Worm (Caenorhabditis elegans): ENCODE measurements around the gene exc-9.

The exc-9 gene

DNA sequence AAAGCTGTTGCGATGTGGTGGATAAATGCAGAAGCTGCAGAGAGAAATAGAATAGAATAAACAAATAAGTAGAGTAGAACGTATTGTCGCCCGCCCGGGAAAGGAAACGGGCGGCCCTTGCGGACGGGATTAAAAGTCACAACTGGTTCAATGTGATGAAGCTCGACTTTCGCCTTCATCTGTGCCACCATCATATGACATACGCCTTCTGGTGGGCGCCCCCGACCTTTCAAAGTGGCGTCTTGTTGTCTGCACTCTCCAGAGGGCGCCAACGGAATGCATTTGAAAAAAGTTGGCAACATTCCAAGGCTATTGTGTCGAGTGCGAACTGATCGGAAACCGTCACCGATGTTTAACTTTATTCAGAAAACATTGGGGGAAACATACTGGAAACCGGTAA lies 2.5 kb upstream of the exc-9 start:
- TF ChIP-seq mep-1 (tag; optimal IDR thresholded peaks at IDR 0.05) (no peak), sem-2 (GFP tag; optimal IDR thresholded peaks at IDR 0.05) (no peak), drap-1 (GFP tag; optimal IDR thresholded peaks at IDR 0.05) (no peak), tbx-8 (GFP tag; optimal IDR thresholded peaks at IDR 0.05) (no peak), zip-8 (tag; optimal IDR thresholded peaks at IDR 0.05) (no peak), sptf-1 (tag; optimal IDR thresholded peaks at IDR 0.05) (no peak), unc-62 (GFP tag; optimal IDR thresholded peaks at IDR 0.05) (no peak), bed-3 (GFP tag; optimal IDR thresholded peaks at IDR 0.05) (no peak), M03D4.4 (tag; optimal IDR thresholded peaks at IDR 0.05) (no peak), ham-2 (GFP tag; optimal IDR thresholded peaks at IDR 0.05) (no peak)

ce11 chrIV:7938834-7939233 lies 2.0 kb downstream of the exc-9 start, which contains the start of gene F20D12.7:
TSS of gene F20D12.7 (minus strand) at chrIV:7938934.
- TF ChIP-seq mab-5 (tag; optimal IDR thresholded peaks at IDR 0.05) (no peak), ztf-11 (tag; optimal IDR thresholded peaks at IDR 0.05) (no peak), nhr-28 (tag; optimal IDR thresholded peaks at IDR 0.05) (no peak), mls-2 (tag; optimal IDR thresholded peaks at IDR 0.05) (no peak), unc-39 (tag; optimal IDR thresholded peaks at IDR 0.05) (no peak)

- no peak for TF ChIP-seq lin-32 (GFP tag; optimal IDR thresholded peaks at IDR 0.05)
- no peak for TF ChIP-seq ceh-43 (GFP tag; optimal IDR thresholded peaks at IDR 0.05)
- no peak for TF ChIP-seq cnd-1 (tag; optimal IDR thresholded peaks at IDR 0.05)
- no peak for TF ChIP-seq mls-2 (tag; optimal IDR thresholded peaks at IDR 0.05)
- TF ChIP-seq tbx-8 (GFP tag; optimal IDR thresholded peaks at IDR 0.05), result no peak
- TF ChIP-seq sem-2 (GFP tag; optimal IDR thresholded peaks at IDR 0.05), result no peak
Measured at ce11 chrIV:7933733-7934132, 7.1 kb downstream of the exc-9 start, which contains the start of gene bbs-2. TSS of gene bbs-2 (plus strand) at chrIV:7934033.

ce11 chrIV:7931873-7932272 lies 8.9 kb downstream of the exc-9 start:
- TF ChIP-seq ces-1 (GFP tag; optimal IDR thresholded peaks at IDR 0.05) (no peak), mab-5 (tag; optimal IDR thresholded peaks at IDR 0.05) (no peak), sem-2 (GFP tag; optimal IDR thresholded peaks at IDR 0.05) (no peak), cnd-1 (tag; optimal IDR thresholded peaks at IDR 0.05) (no peak), hlh-1 (tag; optimal IDR thresholded peaks at IDR 0.05) (no peak), mls-2 (tag; optimal IDR thresholded peaks at IDR 0.05) (no peak), lin-32 (GFP tag; optimal IDR thresholded peaks at IDR 0.05) (no peak), sptf-1 (tag; optimal IDR thresholded peaks at IDR 0.05) (no peak), nhr-237 (tag; optimal IDR thresholded peaks at IDR 0.05) (no peak), unc-62 (GFP tag; optimal IDR thresholded peaks at IDR 0.05) (no peak), lsy-2 (tag; optimal IDR thresholded peaks at IDR 0.05) (no peak), zip-8 (tag; optimal IDR thresholded peaks at IDR 0.05) (no peak), nhr-2 (tag; optimal IDR thresholded peaks at IDR 0.05) (no peak), elt-3 (tag; optimal IDR thresholded peaks at IDR 0.05) (no peak)

DNA sequence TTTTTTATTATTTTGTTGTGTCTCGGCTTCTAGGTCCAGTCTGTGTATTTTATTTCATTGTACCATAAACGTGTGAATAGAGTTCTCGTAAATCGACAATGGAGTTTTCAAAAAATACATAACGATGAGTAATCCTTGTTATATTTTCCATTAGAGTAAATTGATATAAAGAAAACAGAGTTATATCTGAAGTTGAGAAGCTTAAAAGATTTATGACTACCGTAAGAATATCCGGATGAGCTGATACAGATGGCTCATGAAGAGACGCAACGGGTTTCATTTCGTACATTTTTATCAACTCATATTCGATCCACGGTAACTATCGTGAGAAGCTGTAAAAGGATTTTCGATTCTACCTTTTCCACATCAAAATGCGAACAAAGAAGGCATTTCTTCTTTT lies 13.0 kb downstream of the exc-9 start, which contains the start of gene gcy-8:
gcy-8 (plus strand) TSS at position 301 of the 400 bp plus-strand sequence.
- no peak for TF ChIP-seq snpc-4 (tag; optimal IDR thresholded peaks at IDR 0.05)
- TF ChIP-seq ceh-43 (GFP tag; optimal IDR thresholded peaks at IDR 0.05), result no peak
- no peak for TF ChIP-seq mab-5 (tag; optimal IDR thresholded peaks at IDR 0.05)
- no peak for TF ChIP-seq hlh-1 (tag; optimal IDR thresholded peaks at IDR 0.05)
- TF ChIP-seq mls-2 (tag; optimal IDR thresholded peaks at IDR 0.05), result no peak
- no peak for TF ChIP-seq bed-3 (GFP tag; optimal IDR thresholded peaks at IDR 0.05)
- TF ChIP-seq lin-13 (tag; optimal IDR thresholded peaks at IDR 0.05), result no peak
- no peak for TF ChIP-seq tbx-8 (GFP tag; optimal IDR thresholded peaks at IDR 0.05)
- TF ChIP-seq drap-1 (GFP tag; optimal IDR thresholded peaks at IDR 0.05), result no peak
- no peak for TF ChIP-seq sptf-1 (tag; optimal IDR thresholded peaks at IDR 0.05)
- no peak for TF ChIP-seq mep-1 (tag; optimal IDR thresholded peaks at IDR 0.05)
- TF ChIP-seq ztf-11 (tag; optimal IDR thresholded peaks at IDR 0.05), result no peak
- TF ChIP-seq pha-4 (tag; optimal IDR thresholded peaks at IDR 0.05), result no peak
- no peak for TF ChIP-seq nhr-237 (tag; optimal IDR thresholded peaks at IDR 0.05)
- no peak for TF ChIP-seq nhr-76 (tag; optimal IDR thresholded peaks at IDR 0.05)
- TF ChIP-seq unc-120 (tag; optimal IDR thresholded peaks at IDR 0.05; ENCODE audit: poor library complexity, severe bottlenecking), result no peak
- no peak for TF ChIP-seq blmp-1 (tag; optimal IDR thresholded peaks at IDR 0.05)
- no peak for TF ChIP-seq cnd-1 (tag; optimal IDR thresholded peaks at IDR 0.05)

DNA sequence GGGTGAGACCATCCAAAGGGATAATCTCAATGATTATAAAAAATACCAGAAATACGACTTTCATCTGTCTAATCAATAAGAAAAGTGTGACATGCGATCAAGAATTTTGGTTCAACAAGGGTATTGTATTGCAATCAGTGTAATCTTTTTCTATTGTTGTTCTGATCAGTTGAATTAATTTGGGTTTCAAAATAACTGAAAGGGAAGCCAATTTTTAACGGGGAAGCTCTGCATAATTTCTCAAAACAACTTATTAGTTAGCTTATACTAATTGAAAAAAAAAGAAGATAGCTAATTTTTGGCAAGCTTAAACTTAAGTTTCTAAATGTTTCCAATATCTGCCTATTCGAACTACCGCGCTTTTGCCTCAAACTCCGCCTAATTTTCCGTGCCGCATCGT lies 13.6 kb downstream of the exc-9 start, which contains the start of gene C49H3.12:
C49H3.12 (minus strand) TSS at position 101 of the 400 bp plus-strand sequence.
- TF ChIP-seq drap-1 (GFP tag; optimal IDR thresholded peaks at IDR 0.05) (no peak), sptf-1 (tag; optimal IDR thresholded peaks at IDR 0.05) (no peak), unc-39 (tag; optimal IDR thresholded peaks at IDR 0.05) (no peak), bed-3 (GFP tag; optimal IDR thresholded peaks at IDR 0.05) (no peak), nhr-12 (tag; optimal IDR thresholded peaks at IDR 0.05) (no peak), blmp-1 (tag; optimal IDR thresholded peaks at IDR 0.05) (no peak), M03D4.4 (tag; optimal IDR thresholded peaks at IDR 0.05) (no peak), ceh-43 (GFP tag; optimal IDR thresholded peaks at IDR 0.05) (no peak), ceh-83 (GFP tag; optimal IDR thresholded peaks at IDR 0.05) (no peak), mab-5 (tag; optimal IDR thresholded peaks at IDR 0.05) (no peak), ces-1 (GFP tag; optimal IDR thresholded peaks at IDR 0.05) (no peak), unc-62 (GFP tag; optimal IDR thresholded peaks at IDR 0.05) (no peak), unc-120 (tag; optimal IDR thresholded peaks at IDR 0.05; ENCODE audit: poor library complexity, severe bottlenecking) (no peak), tbx-8 (GFP tag; optimal IDR thresholded peaks at IDR 0.05) (no peak), mep-1 (tag; optimal IDR thresholded peaks at IDR 0.05) (no peak), lsy-2 (tag; optimal IDR thresholded peaks at IDR 0.05) (no peak), elt-1 (tag; optimal IDR thresholded peaks at IDR 0.05; ENCODE audit: borderline replicate concordance, insufficient read depth) (no peak), nhr-2 (tag; optimal IDR thresholded peaks at IDR 0.05) (no peak)
